Fruit fly (Drosophila melanogaster) whole organism, wandering third instar larva: ENCODE measurements around the gene CG32086.

Source experiments
- CG32264 ChIP-seq: fragments of 200-800 bp; sonication (Bioruptor generic); optimal IDR thresholded peaks from 2 replicates; lab custom pipeline; 2016; ENCODE audit warnings: missing biosample characterization, missing genetic modification characterization
- N ChIP-seq: fragments of >200 bp; optimal IDR thresholded peaks from 2 replicates; lab custom pipeline; 2018; ENCODE audit warnings: missing biosample characterization, missing external identifiers, missing genetic modification characterization
- OdsH ChIP-seq: fragments of 200-800 bp; sonication (Bioruptor generic); optimal IDR thresholded peaks from 2 replicates; lab custom pipeline; 2016; ENCODE audit warnings: missing biosample characterization, mild to moderate bottlenecking, missing genetic modification characterization
- dl ChIP-seq, 2 experiments: fragments of 175-275, 200-275 bp in 1 of 2; fragments of 200-275 bp in 1 of 2; sonication (Bioruptor generic); optimal IDR thresholded peaks; lab custom pipeline; 2018; ENCODE audit warnings: mild to moderate bottlenecking in 2 of 2, missing biosample characterization in 2 of 2, missing genetic modification characterization in 2 of 2, moderate library complexity in 2 of 2; ENCODE audit not compliant: partially characterized antibody in 2 of 2, insufficient read depth in 1 of 2
- dsf ChIP-seq: sonication (Bioruptor generic); optimal IDR thresholded peaks from 2 replicates; lab custom pipeline; 2016; ENCODE audit warnings: missing biosample characterization, missing genetic modification characterization, borderline replicate concordance
- ey ChIP-seq: fragments of 200-800 bp; sonication (Bioruptor generic); optimal IDR thresholded peaks from 2 replicates; lab custom pipeline; 2016; ENCODE audit warnings: missing biosample characterization, missing genetic modification characterization
- h ChIP-seq: fragments of 200-800 bp; sonication (Bioruptor generic); optimal IDR thresholded peaks from 3 replicates; lab custom pipeline; 2016; ENCODE audit warnings: missing biosample characterization, mild to moderate bottlenecking, missing genetic modification characterization
- lola ChIP-seq: fragments of >200 bp; optimal IDR thresholded peaks from 2 replicates; lab custom pipeline; 2017; ENCODE audit warnings: missing biosample characterization, missing genetic modification characterization
- pan ChIP-seq: fragments of >200 bp; optimal IDR thresholded peaks from 2 replicates; lab custom pipeline; 2017
- psq ChIP-seq: fragments of 200-800 bp; sonication (Bioruptor generic); optimal IDR thresholded peaks from 3 replicates; lab custom pipeline; 2017; ENCODE audit warnings: missing biosample characterization, mild to moderate bottlenecking, missing genetic modification characterization, moderate library complexity

dm6 chr3L:11536132-11536531 is 47.7 kb downstream of the CG32086 start:
- no peak for TF ChIP-seq OdsH (GFP tag; lab: Kevin White, UChicago)
- TF ChIP-seq h (GFP tag; lab: Kevin White, UChicago) = peak; percentile 36
- TF ChIP-seq dl (GFP tag; optimal IDR thresholded peaks at IDR 0.05; lab: Kevin White, UChicago; ENCODE audit: insufficient read depth in 1 of 2, partially characterized antibody in 2 of 2) = no peak
- no peak for TF ChIP-seq CG32264
- TF ChIP-seq lola = no peak
- TF ChIP-seq pan (lab: Kevin White, UChicago) = no peak
- no peak for TF ChIP-seq psq
- TF ChIP-seq dsf (GFP tag; lab: Kevin White, UChicago) = no peak
- TF ChIP-seq N (GFP tag; lab: Kevin White, UChicago) = no peak
- no peak for TF ChIP-seq ey (GFP tag; lab: Kevin White, UChicago)
